Worm (Caenorhabditis elegans) whole organism, L4/young adult: ENCODE results near the gene ssq-1.

ENCODE experiments used
- W03F9.2 ChIP-seq: fragments of 150-350 bp; optimal IDR thresholded peaks from 2 replicates; lab custom pipeline; 2014; ENCODE audit warnings: missing biosample characterization, missing genetic modification characterization
- dao-5 ChIP-seq: sonication (generic microtip); optimal IDR thresholded peaks from 2 replicates; lab custom pipeline; 2016; ENCODE audit warnings: missing genotype, missing genetic modification characterization, moderate library complexity, missing compliant biosample characterization
- him-1 ChIP-seq: sonication (generic microtip); optimal IDR thresholded peaks from 2 replicates; lab custom pipeline; 2016; ENCODE audit warnings: missing genotype, missing genetic modification reagents, missing genetic modification characterization, missing compliant biosample characterization

- TF ChIP-seq him-1 (tag; lab: Kevin White, UChicago) (no peak), W03F9.2 (no peak), dao-5 (tag; lab: Kevin White, UChicago) (no peak)
Measured at ce11 chrIV:9810633-9811032, 41.7 kb upstream of the ssq-1 start, which contains the start of gene dct-15.
